Fruit fly (Drosophila melanogaster) whole organism, embryonic: Measurements from ENCODE around the gene CG2278.
A peak's percentile ranks its signal among the peaks of the same experiment; 100 is the strongest.

Experiments used
- CG17802 ChIP-seq: fragments of 200-800 bp; sonication (Bioruptor generic); optimal IDR thresholded peaks from 2 replicates; lab custom pipeline; 2018; ENCODE audit warnings: missing biosample characterization, mild to moderate bottlenecking, missing genetic modification characterization, moderate library complexity
- CG6654 ChIP-seq: fragments of 200-800 bp; sonication (Bioruptor generic); optimal IDR thresholded peaks from 2 replicates; lab custom pipeline; 2017; ENCODE audit warnings: missing biosample characterization, mild to moderate bottlenecking, missing genetic modification characterization
- CG7556 ChIP-seq: fragments of 200-800 bp; sonication (Bioruptor generic); optimal IDR thresholded peaks from 2 replicates; lab custom pipeline; 2017; ENCODE audit warnings: missing biosample characterization, mild to moderate bottlenecking, missing genetic modification characterization
- CTCF ChIP-seq: fragments of 200-800 bp; sonication (Bioruptor generic); optimal IDR thresholded peaks from 2 replicates; lab custom pipeline; 2017; ENCODE audit warnings: missing biosample characterization, mild to moderate bottlenecking, missing genetic modification characterization, moderate library complexity
- H2.0 ChIP-seq: fragments of 200-800 bp; sonication (Bioruptor generic); IDR thresholded peaks from 2 replicates; pipeline ENCODE4 v1.3.6; 2022; ENCODE audit warnings: missing biosample characterization, missing genetic modification characterization
- ci ChIP-seq: fragments of 200-800 bp; sonication (Bioruptor generic); IDR thresholded peaks from 3 replicates; pipeline ENCODE4 v1.3.6; 2022; ENCODE audit warnings: missing biosample characterization, missing genetic modification characterization
- lmd ChIP-seq: fragments of 200-800 bp; sonication (Bioruptor generic); IDR thresholded peaks from 2 replicates; pipeline ENCODE4 v1.3.6; 2022; ENCODE audit warnings: missing biosample characterization, missing genetic modification characterization

dm6 chrX:8178165-8178955 lies 8.3 kb upstream of the CG2278 start, which contains the start of gene sdt:
- TF ChIP-seq ci (no peak), CG7556 (GFP tag; lab: Kevin White, UChicago) (peak; percentile 57), H2.0 (no peak), CG17802 (tag; lab: Kevin White, UChicago) (no peak), CG6654 (GFP tag; lab: Kevin White, UChicago) (no peak), lmd (GFP tag; lab: Robert Waterston, UW) (0 out of 2 replicates have a peak, but pooled peaks have one; percentile 11), CTCF (no peak)
